Fruit fly (Drosophila melanogaster) whole organism, pupa: ENCODE results near the gene ckd.
A peak's percentile ranks its signal among the peaks of the same experiment; 100 is the strongest.

ENCODE experiments used
- CG4496 ChIP-seq: fragments of 200-800 bp; sonication (Bioruptor generic); IDR thresholded peaks from 3 replicates; pipeline ENCODE4 v1.3.6; 2022; ENCODE audit warnings: missing biosample characterization, missing genetic modification characterization
- CG8159 ChIP-seq: fragments of 200-800 bp; sonication (Bioruptor generic); optimal IDR thresholded peaks from 3 replicates; lab custom pipeline; 2018; ENCODE audit warnings: missing biosample characterization, mild to moderate bottlenecking, missing genetic modification characterization, moderate library complexity
- CG8301 ChIP-seq: fragments of 200-800 bp; sonication (Bioruptor generic); optimal IDR thresholded peaks from 2 replicates; lab custom pipeline; 2018; ENCODE audit warnings: missing biosample characterization, mild to moderate bottlenecking, missing genetic modification characterization
- D1 ChIP-seq: fragments of 200-800 bp; sonication (Bioruptor generic); optimal IDR thresholded peaks from 2 replicates; lab custom pipeline; 2018; ENCODE audit warnings: missing biosample characterization, mild to moderate bottlenecking, missing genetic modification characterization, moderate library complexity
- Ets98B ChIP-seq: fragments of 200-800 bp; sonication (Bioruptor generic); IDR thresholded peaks from 2 replicates; pipeline ENCODE4 v1.3.6; 2022; ENCODE audit warnings: missing biosample characterization, missing genetic modification characterization
- Pif1B ChIP-seq: fragments of 200-800 bp; sonication (Bioruptor generic); optimal IDR thresholded peaks from 3 replicates; lab custom pipeline; 2016; ENCODE audit warnings: missing biosample characterization, missing genetic modification characterization
- rn ChIP-seq: fragments of 200-800 bp; sonication (Bioruptor generic); IDR thresholded peaks from 2 replicates; pipeline ENCODE4 v1.3.6; 2022; ENCODE audit warnings: missing biosample characterization, missing genetic modification characterization

DNA sequence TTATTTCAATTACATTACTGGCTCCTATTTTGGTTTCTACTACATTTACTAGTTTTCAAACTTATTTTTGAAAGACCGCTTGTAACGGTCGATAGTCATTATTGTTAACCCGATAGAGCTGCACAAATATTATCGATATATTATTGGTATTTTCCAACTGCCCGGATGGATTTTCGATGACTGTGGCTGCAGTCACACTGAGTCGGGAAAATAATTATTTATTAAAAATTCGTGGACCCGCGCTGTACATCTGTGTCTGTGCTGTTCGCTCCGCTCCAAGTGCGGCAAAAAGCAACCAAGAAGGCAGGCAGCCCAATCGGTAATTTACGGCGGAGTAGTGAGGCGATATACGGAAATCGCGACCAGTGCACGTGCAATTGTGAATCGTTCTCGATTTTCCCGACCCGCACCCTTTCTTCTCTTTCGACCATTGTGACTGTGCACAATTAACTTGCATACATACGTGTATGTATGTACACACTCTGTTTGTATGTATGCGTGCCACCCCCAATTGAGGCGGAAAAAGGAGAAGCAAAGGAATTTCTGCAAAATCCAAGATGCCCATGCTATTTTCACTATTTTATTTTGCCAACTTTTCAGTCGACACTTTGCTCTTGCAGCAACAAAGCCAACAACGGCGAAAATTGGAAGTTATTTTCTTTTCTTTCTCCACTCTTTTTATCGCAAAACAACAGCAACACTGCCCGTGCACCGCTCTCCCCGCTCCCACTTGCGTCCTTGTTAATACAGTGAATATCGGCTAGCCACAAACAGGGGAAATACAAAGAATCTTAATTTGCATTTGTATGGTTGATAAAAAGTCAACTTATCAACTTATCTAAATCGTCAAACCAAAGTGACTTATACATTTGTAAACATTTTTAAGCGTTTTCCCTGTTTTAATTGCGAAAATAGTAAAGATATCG, 46.1 kb downstream of the ckd start, which contains the start of gene ZnT63C:
- no peak for TF ChIP-seq D1
- TF ChIP-seq CG8159, result no peak
- peak; percentile 72 for TF ChIP-seq CG4496 (GFP tag; lab: Robert Waterston, UW)
- peak; percentile 53 for TF ChIP-seq CG8301
- TF ChIP-seq Ets98B (GFP tag; lab: Robert Waterston, UW), result peak; percentile 18; the same call in 1 of the 2 replicates
- no peak for TF ChIP-seq Pif1B
- peak; percentile 42; the same call in 1 of the 2 replicates for TF ChIP-seq rn (GFP tag; lab: Robert Waterston, UW)
